Worm (Caenorhabditis elegans) whole organism, young adult: ENCODE results near the gene old-1.

Source experiments
- B0261.1 ChIP-seq: sonication (generic microtip); optimal IDR thresholded peaks from 2 replicates; lab custom pipeline; 2016; ENCODE audit warnings: mild to moderate bottlenecking, missing genetic modification characterization, moderate library complexity, missing compliant biosample characterization
- B0336.3 ChIP-seq: fragments of 200-800 bp; sonication (Bioruptor generic); IDR thresholded peaks from 2 replicates; pipeline ENCODE4 v1.3.6; 2022; ENCODE audit warnings: missing genetic modification characterization, missing compliant biosample characterization
- F55B11.4 ChIP-seq: sonication (generic microtip); optimal IDR thresholded peaks from 2 replicates; lab custom pipeline; 2016; ENCODE audit warnings: missing compliant biosample characterization, missing genetic modification characterization, borderline replicate concordance; ENCODE audit not compliant: insufficient read depth
- F57A8.1 ChIP-seq: fragments of 200-800 bp; sonication (Bioruptor generic); optimal IDR thresholded peaks from 2 replicates; lab custom pipeline; 2018; ENCODE audit warnings: mild to moderate bottlenecking, missing genetic modification characterization, moderate library complexity, missing compliant biosample characterization
- F57C9.4 ChIP-seq: sonication (generic microtip); optimal IDR thresholded peaks from 2 replicates; lab custom pipeline; 2017; ENCODE audit warnings: mild to moderate bottlenecking, missing genetic modification characterization, missing compliant biosample characterization
- T07F8.4 ChIP-seq: sonication (generic microtip); optimal IDR thresholded peaks from 2 replicates; lab custom pipeline; 2016; ENCODE audit warnings: mild to moderate bottlenecking, missing genetic modification characterization, moderate library complexity, missing compliant biosample characterization
- Y56A3A.18 ChIP-seq: fragments of 200-800 bp; sonication (Bioruptor generic); IDR thresholded peaks from 2 replicates; pipeline ENCODE4 v1.3.6; 2022; ENCODE audit warnings: missing genetic modification reagents, missing genetic modification characterization, missing compliant biosample characterization
- ZK185.1 ChIP-seq: sonication (generic microtip); optimal IDR thresholded peaks from 2 replicates; lab custom pipeline; 2016; ENCODE audit warnings: mild to moderate bottlenecking, missing genetic modification characterization, missing compliant biosample characterization; ENCODE audit not compliant: poor library complexity, severe bottlenecking
- akir-1 ChIP-seq: fragments of 200-800 bp; sonication (Bioruptor generic); optimal IDR thresholded peaks from 2 replicates; lab custom pipeline; 2018; ENCODE audit warnings: mild to moderate bottlenecking, missing genetic modification characterization, moderate library complexity, missing compliant biosample characterization
- aptf-3 ChIP-seq: fragments of 200-800 bp; sonication (Bioruptor generic); IDR thresholded peaks from 2 replicates; pipeline ENCODE4 v1.3.6; 2022; ENCODE audit warnings: missing genetic modification characterization, missing compliant biosample characterization
- atf-7 ChIP-seq: sonication (generic microtip); optimal IDR thresholded peaks from 2 replicates; lab custom pipeline; 2017; ENCODE audit warnings: mild to moderate bottlenecking, missing genetic modification characterization, missing compliant biosample characterization
- attf-3 ChIP-seq: fragments of 200-800 bp; sonication (Bioruptor generic); conservative IDR thresholded peaks from 2 replicates; pipeline ENCODE4 v1.3.6; 2022; ENCODE audit warnings: missing genetic modification reagents, missing genetic modification characterization, missing compliant biosample characterization
- bed-1 ChIP-seq: fragments of 200-800 bp; sonication (Bioruptor generic); IDR thresholded peaks from 2 replicates; pipeline ENCODE4 v1.3.6; 2022; ENCODE audit warnings: missing genetic modification reagents, missing genetic modification characterization, missing compliant biosample characterization
- cebp-1 ChIP-seq, 2 experiments: fragments of 200-800 bp in 1 of 2; sonication (Bioruptor generic) in 1 of 2; sonication (generic microtip) in 1 of 2; IDR thresholded peaks in 1 of 2; optimal IDR thresholded peaks in 1 of 2; 2 replicates each; pipeline versions ENCODE4 v1.3.6 to Lab custom; 2017 to 2022; ENCODE audit warnings: missing compliant biosample characterization in 2 of 2, missing genetic modification characterization in 2 of 2, mild to moderate bottlenecking in 1 of 2, missing genetic modification reagents in 1 of 2, moderate library complexity in 1 of 2
- ceh-27 ChIP-seq: fragments of 200-800 bp; sonication (Bioruptor generic); optimal IDR thresholded peaks from 2 replicates; lab custom pipeline; 2018; ENCODE audit warnings: mild to moderate bottlenecking, missing genetic modification characterization, moderate library complexity, missing compliant biosample characterization
- ekl-4 ChIP-seq: fragments of 200-800 bp; sonication (Bioruptor generic); IDR thresholded peaks from 2 replicates; pipeline ENCODE4 v1.3.6; 2022; ENCODE audit warnings: missing genetic modification reagents, missing genetic modification characterization, missing compliant biosample characterization
- hlh-26 ChIP-seq: fragments of 200-800 bp; sonication (Bioruptor generic); conservative IDR thresholded peaks from 2 replicates; pipeline ENCODE4 v1.3.6; 2022; ENCODE audit warnings: missing genetic modification reagents, missing genetic modification characterization, missing compliant biosample characterization
- hmg-1.2 ChIP-seq: fragments of 200-800 bp; sonication (Bioruptor generic); IDR thresholded peaks from 2 replicates; pipeline ENCODE4 v1.3.6; 2022; ENCODE audit warnings: missing genetic modification reagents, missing genetic modification characterization, missing compliant biosample characterization
- hmg-20 ChIP-seq: fragments of 200-800 bp; sonication (Bioruptor generic); IDR thresholded peaks from 2 replicates; pipeline ENCODE4 v1.3.6; 2022; ENCODE audit warnings: missing genetic modification reagents, missing genetic modification characterization, missing compliant biosample characterization
- hrde-1 ChIP-seq: sonication (generic microtip); optimal IDR thresholded peaks from 2 replicates; lab custom pipeline; 2016; ENCODE audit warnings: missing genetic modification characterization, mild to moderate bottlenecking, missing compliant biosample characterization, moderate library complexity, missing genotype, missing genetic modification reagents, borderline replicate concordance
- let-607 ChIP-seq, 2 experiments: fragments of 200-800 bp in 1 of 2; sonication (Bioruptor generic) in 1 of 2; sonication (generic microtip) in 1 of 2; optimal IDR thresholded peaks; 2 replicates each; lab custom pipeline; 2016 to 2018; ENCODE audit warnings: mild to moderate bottlenecking in 2 of 2, missing compliant biosample characterization in 2 of 2, missing genetic modification characterization in 2 of 2, moderate library complexity in 2 of 2, missing genotype in 1 of 2
- lir-1 ChIP-seq: fragments of 200-800 bp; sonication (Bioruptor generic); conservative IDR thresholded peaks from 2 replicates; pipeline ENCODE4 v1.3.6; 2022; ENCODE audit warnings: missing genetic modification reagents, missing genetic modification characterization, missing compliant biosample characterization
- lsl-1 ChIP-seq: fragments of 200-800 bp; sonication (Bioruptor generic); optimal IDR thresholded peaks from 2 replicates; lab custom pipeline; 2018; ENCODE audit warnings: mild to moderate bottlenecking, missing genetic modification characterization, moderate library complexity, missing compliant biosample characterization
- madf-3 ChIP-seq: fragments of 200-800 bp; sonication (Bioruptor generic); IDR thresholded peaks from 2 replicates; pipeline ENCODE4 v1.3.6; 2022; ENCODE audit warnings: missing genetic modification reagents, missing genetic modification characterization, missing compliant biosample characterization
- madf-6 ChIP-seq: fragments of 200-800 bp; sonication (Bioruptor generic); IDR thresholded peaks from 2 replicates; pipeline ENCODE4 v1.3.6; 2022; ENCODE audit warnings: missing genetic modification reagents, missing genetic modification characterization, missing compliant biosample characterization
- madf-8 ChIP-seq: fragments of 200-800 bp; sonication (Bioruptor generic); conservative IDR thresholded peaks from 2 replicates; pipeline ENCODE4 v1.3.6; 2022; ENCODE audit warnings: missing genetic modification reagents, missing genetic modification characterization, missing compliant biosample characterization
- mxl-1 ChIP-seq: sonication (generic microtip); optimal IDR thresholded peaks from 2 replicates; lab custom pipeline; 2016; ENCODE audit warnings: missing genetic modification characterization, missing compliant biosample characterization
- nhr-179 ChIP-seq: sonication (generic microtip); optimal IDR thresholded peaks from 2 replicates; lab custom pipeline; 2016; ENCODE audit warnings: mild to moderate bottlenecking, missing genetic modification characterization, missing compliant biosample characterization
- nhr-27 ChIP-seq: fragments of 200-800 bp; sonication (Bioruptor generic); optimal IDR thresholded peaks from 2 replicates; lab custom pipeline; 2018; ENCODE audit warnings: mild to moderate bottlenecking, missing genetic modification characterization, moderate library complexity, missing compliant biosample characterization
- nhr-90 ChIP-seq: sonication (generic microtip); optimal IDR thresholded peaks from 2 replicates; lab custom pipeline; 2016; ENCODE audit warnings: missing genotype, mild to moderate bottlenecking, missing genetic modification characterization, missing compliant biosample characterization
- rcor-1 ChIP-seq: fragments of 200-800 bp; sonication (Bioruptor generic); IDR thresholded peaks from 2 replicates; pipeline ENCODE4 v1.3.6; 2022; ENCODE audit warnings: missing genetic modification reagents, missing genetic modification characterization, missing compliant biosample characterization
- rec-8 ChIP-seq, 2 experiments: sonication (generic microtip); optimal IDR thresholded peaks; 2 replicates each; lab custom pipeline; 2016; ENCODE audit warnings: mild to moderate bottlenecking in 2 of 2, missing genetic modification characterization in 2 of 2, missing genetic modification reagents in 2 of 2, missing genotype in 2 of 2, missing biosample characterization in 1 of 2, missing compliant biosample characterization in 1 of 2, moderate library complexity in 1 of 2
- sdz-38 ChIP-seq: sonication (generic microtip); optimal IDR thresholded peaks from 2 replicates; lab custom pipeline; 2016; ENCODE audit warnings: missing genotype, missing genetic modification characterization, missing compliant biosample characterization
- snpc-3.4 ChIP-seq: sonication (generic microtip); optimal IDR thresholded peaks from 2 replicates; lab custom pipeline; 2017; ENCODE audit warnings: missing genetic modification characterization, mild to moderate bottlenecking, missing compliant biosample characterization, antibody characterized with exemption, moderate library complexity, missing genotype, missing genetic modification reagents
- tlf-1 ChIP-seq: fragments of 200-800 bp; sonication (Bioruptor generic); optimal IDR thresholded peaks from 2 replicates; lab custom pipeline; 2018; ENCODE audit warnings: mild to moderate bottlenecking, missing genetic modification characterization, missing compliant biosample characterization
- unc-130 ChIP-seq: sonication (generic microtip); optimal IDR thresholded peaks from 2 replicates; lab custom pipeline; 2016; ENCODE audit warnings: missing genetic modification reagents, missing genetic modification characterization, missing compliant biosample characterization
- ztf-18 ChIP-seq: sonication (generic microtip); optimal IDR thresholded peaks from 2 replicates; lab custom pipeline; 2016; ENCODE audit warnings: missing genotype, mild to moderate bottlenecking, missing genetic modification characterization, missing compliant biosample characterization
- ztf-25 ChIP-seq: fragments of 200-800 bp; sonication (Bioruptor generic); IDR thresholded peaks from 2 replicates; pipeline ENCODE4 v1.3.6; 2022; ENCODE audit warnings: missing genetic modification reagents, missing genetic modification characterization, missing compliant biosample characterization

The old-1 gene

ce11 chrII:9891823-9892222, 23.3 kb upstream of the old-1 start (continued):
- TF ChIP-seq sdz-38 (tag; lab: Kevin White, UChicago) (no peak), F57C9.4 (tag; lab: Kevin White, UChicago) (no peak), nhr-90 (peak; percentile 6), ekl-4 (GFP tag; lab: Robert Waterston, UW) (peak; percentile 13; the same call in 1 of the 2 replicates), hlh-26 (GFP tag; lab: Robert Waterston, UW) (no peak), let-607 (tag; optimal IDR thresholded peaks at IDR 0.05; lab: Kevin White, UChicago) (peak; percentile 96 to 97), attf-3 (GFP tag; lab: Robert Waterston, UW) (no peak), ztf-25 (GFP tag; lab: Robert Waterston, UW) (no peak), atf-7 (tag; lab: Kevin White, UChicago) (peak; percentile 26), ztf-18 (tag; lab: Kevin White, UChicago) (no peak), unc-130 (GFP tag; lab: Kevin White, UChicago) (no peak), nhr-27 (tag; lab: Kevin White, UChicago) (no peak), cebp-1 (GFP tag; IDR thresholded peaks at IDR 0.05; lab: Robert Waterston, UW) (no peak), cebp-1 (tag; optimal IDR thresholded peaks at IDR 0.05; lab: Kevin White, UChicago) (no peak), F55B11.4 (tag; lab: Kevin White, UChicago) (no peak)
- TF ChIP-seq, all 124 proteins: peak for 16

- TF ChIP-seq nhr-179 (tag; lab: Kevin White, UChicago): no peak
- TF ChIP-seq ztf-25 (GFP tag; lab: Robert Waterston, UW): 0 out of 2 replicates have a peak, but pooled peaks have one; percentile 56
- TF ChIP-seq B0336.3 (GFP tag; lab: Robert Waterston, UW): no peak
- peak; percentile 48; the same call in 1 of the 2 replicates for TF ChIP-seq hmg-1.2 (GFP tag; lab: Robert Waterston, UW)
- peak in 1 of 2 experiments; percentile 7 for TF ChIP-seq let-607 (tag; optimal IDR thresholded peaks at IDR 0.05; lab: Kevin White, UChicago)
- TF ChIP-seq Y56A3A.18: 0 out of 2 replicates have a peak, but pooled peaks have one; percentile 52
- TF ChIP-seq lsl-1 (GFP tag; lab: Kevin White, UChicago): no peak
- TF ChIP-seq B0261.1 (tag; lab: Kevin White, UChicago): no peak
- peak; percentile 26; the same call in 1 of the 2 replicates for TF ChIP-seq madf-6
- no peak for TF ChIP-seq cebp-1 (GFP tag; IDR thresholded peaks at IDR 0.05; lab: Robert Waterston, UW)
- TF ChIP-seq cebp-1 (tag; optimal IDR thresholded peaks at IDR 0.05; lab: Kevin White, UChicago): no peak
- no peak for TF ChIP-seq bed-1
- TF ChIP-seq ceh-27: peak; percentile 28
- TF ChIP-seq madf-3 (GFP tag; lab: Robert Waterston, UW): no peak
- TF ChIP-seq aptf-3 (GFP tag; lab: Robert Waterston, UW): no peak
- no peak for TF ChIP-seq rec-8 (tag; optimal IDR thresholded peaks at IDR 0.05; lab: Kevin White, UChicago)
- no peak for TF ChIP-seq tlf-1 (GFP tag; lab: Kevin White, UChicago)
- TF ChIP-seq rcor-1 (GFP tag; lab: Robert Waterston, UW): no peak
- no peak for TF ChIP-seq hmg-20 (GFP tag; lab: Robert Waterston, UW)
- peak; percentile 12 for TF ChIP-seq ZK185.1 (tag; lab: Kevin White, UChicago)
- TF ChIP-seq hrde-1: no peak
These were observed 22.6 kb upstream of the old-1 start, which contains the start of gene vgln-1 for ce11 chrII:9891031-9891689. Gene vgln-1 (minus strand): TSS chrII:9891081.

- no peak for TF ChIP-seq snpc-3.4
- no peak for TF ChIP-seq aptf-3 (GFP tag; lab: Robert Waterston, UW)
- no peak for TF ChIP-seq lir-1 (GFP tag; lab: Robert Waterston, UW)
- TF ChIP-seq rec-8 (tag; optimal IDR thresholded peaks at IDR 0.05; lab: Kevin White, UChicago): no peak
- TF ChIP-seq mxl-1: no peak
- TF ChIP-seq akir-1: no peak
- no peak for TF ChIP-seq T07F8.4
- no peak for TF ChIP-seq F57A8.1 (GFP tag; lab: Kevin White, UChicago)
- no peak for TF ChIP-seq ztf-25 (GFP tag; lab: Robert Waterston, UW)
- TF ChIP-seq madf-8 (GFP tag; lab: Robert Waterston, UW): no peak
These were observed 20.0 kb upstream of the old-1 start for ce11 chrII:9888549-9888948.
